Fruit fly (Drosophila melanogaster): ENCODE data around the gene Setd3.

- no peak for TF ChIP-seq bigmax (GFP tag; optimal IDR thresholded peaks at IDR 0.05)
- no peak for TF ChIP-seq stwl (tag; optimal IDR thresholded peaks at IDR 0.05)
- TF ChIP-seq CG34376 (GFP tag; optimal IDR thresholded peaks at IDR 0.05) = no peak
- no peak for TF ChIP-seq CG11093 (GFP tag; IDR thresholded peaks at IDR 0.05)
These were observed 7.8 kb upstream of the Setd3 start for dm6 chrX:6976364-6976763.
